Worm (Caenorhabditis elegans): Measurements from ENCODE around the gene F54H12.5.
A peak's percentile ranks its signal among the peaks of the same experiment; 100 is the strongest.

F54H12.5 gene

DNA sequence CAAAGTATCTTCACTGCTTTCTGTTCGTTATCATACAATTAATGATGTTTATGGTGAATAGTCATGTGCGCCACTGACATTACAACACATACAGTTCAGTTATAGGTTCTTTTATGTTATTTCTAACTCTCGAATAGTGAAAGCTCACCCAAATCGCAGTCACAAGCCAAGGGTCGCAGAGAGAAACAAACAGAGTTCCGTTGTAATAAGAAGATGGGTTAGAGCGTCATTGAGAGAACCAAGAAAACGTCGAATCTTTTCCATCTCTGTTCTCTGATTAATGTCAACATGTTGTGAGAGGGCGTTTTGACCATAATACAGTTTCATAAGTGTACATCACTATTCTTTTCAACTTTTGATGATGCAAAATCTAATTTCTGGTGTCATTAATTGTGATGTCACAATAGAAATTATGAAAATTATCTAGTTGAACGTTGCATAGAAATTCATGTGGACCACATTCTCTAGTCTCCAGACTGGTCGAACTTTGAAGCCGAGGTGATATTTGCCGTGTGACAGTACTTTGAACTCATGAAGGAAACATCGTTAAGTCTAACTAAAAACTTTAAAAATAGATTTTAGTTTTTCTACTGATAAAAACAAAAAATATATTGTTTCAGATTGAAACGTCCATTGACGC lies 2.1 kb upstream of the F54H12.5 start:
- TF ChIP-seq ceh-16 (tag; optimal IDR thresholded peaks at IDR 0.05) (no peak), egl-5 (tag; optimal IDR thresholded peaks at IDR 0.05) (no peak), daf-12 (tag; optimal IDR thresholded peaks at IDR 0.05) (no peak), elt-2 (tag; optimal IDR thresholded peaks at IDR 0.05) (peak; percentile 54), skn-1 (tag; optimal IDR thresholded peaks at IDR 0.05) (peak; percentile 42), mdl-1 (tag; optimal IDR thresholded peaks at IDR 0.05) (no peak), nhr-25 (tag; optimal IDR thresholded peaks at IDR 0.05) (peak; percentile 24), jun-1 (tag; optimal IDR thresholded peaks at IDR 0.05) (peak; percentile 60), egl-27 (tag; optimal IDR thresholded peaks at IDR 0.05) (no peak), nhr-28 (tag; optimal IDR thresholded peaks at IDR 0.05) (no peak), ama-1 (optimal IDR thresholded peaks at IDR 0.05) (no peak), nhr-11 (tag; optimal IDR thresholded peaks at IDR 0.05) (no peak), fkh-2 (tag; optimal IDR thresholded peaks at IDR 0.05) (no peak), unc-62 (GFP tag; optimal IDR thresholded peaks at IDR 0.05) (no peak), R02D3.7 (tag; optimal IDR thresholded peaks at IDR 0.05) (no peak), pqm-1 (tag; optimal IDR thresholded peaks at IDR 0.05) (peak; percentile 26), fos-1 (tag; optimal IDR thresholded peaks at IDR 0.05) (no peak), elt-3 (tag; optimal IDR thresholded peaks at IDR 0.05) (no peak), ztf-11 (tag; optimal IDR thresholded peaks at IDR 0.05) (no peak), pha-4 (tag; optimal IDR thresholded peaks at IDR 0.05) (peak; percentile 71), ceh-28 (tag; optimal IDR thresholded peaks at IDR 0.05) (no peak), ZK546.5 (tag; optimal IDR thresholded peaks at IDR 0.05) (no peak), ztf-4 (tag; optimal IDR thresholded peaks at IDR 0.05) (peak; percentile 19), fkh-10 (GFP tag; optimal IDR thresholded peaks at IDR 0.05) (no peak), ceh-9 (tag; optimal IDR thresholded peaks at IDR 0.05) (no peak), nfya-1 (tag; optimal IDR thresholded peaks at IDR 0.05; ENCODE audit: insufficient read depth) (no peak), nhr-23 (tag; optimal IDR thresholded peaks at IDR 0.05) (no peak), nhr-237 (tag; optimal IDR thresholded peaks at IDR 0.05) (no peak), lin-39 (tag; optimal IDR thresholded peaks at IDR 0.05) (peak; percentile 9), elt-1 (tag; optimal IDR thresholded peaks at IDR 0.05) (no peak), lsy-12 (tag; optimal IDR thresholded peaks at IDR 0.05) (no peak), sea-2 (GFP tag; optimal IDR thresholded peaks at IDR 0.05) (no peak), ceh-82 (tag; optimal IDR thresholded peaks at IDR 0.05) (no peak), aly-2 (tag; optimal IDR thresholded peaks at IDR 0.05) (no peak), tbx-2 (tag; optimal IDR thresholded peaks at IDR 0.05) (no peak), nhr-43 (tag; optimal IDR thresholded peaks at IDR 0.05; ENCODE audit: poor library complexity, severe bottlenecking) (peak; percentile 15), nhr-76 (tag; optimal IDR thresholded peaks at IDR 0.05) (no peak), lin-15B (tag; optimal IDR thresholded peaks at IDR 0.05) (no peak), hmg-11 (tag; optimal IDR thresholded peaks at IDR 0.05) (no peak), eor-1 (tag; optimal IDR thresholded peaks at IDR 0.05) (no peak)

DNA sequence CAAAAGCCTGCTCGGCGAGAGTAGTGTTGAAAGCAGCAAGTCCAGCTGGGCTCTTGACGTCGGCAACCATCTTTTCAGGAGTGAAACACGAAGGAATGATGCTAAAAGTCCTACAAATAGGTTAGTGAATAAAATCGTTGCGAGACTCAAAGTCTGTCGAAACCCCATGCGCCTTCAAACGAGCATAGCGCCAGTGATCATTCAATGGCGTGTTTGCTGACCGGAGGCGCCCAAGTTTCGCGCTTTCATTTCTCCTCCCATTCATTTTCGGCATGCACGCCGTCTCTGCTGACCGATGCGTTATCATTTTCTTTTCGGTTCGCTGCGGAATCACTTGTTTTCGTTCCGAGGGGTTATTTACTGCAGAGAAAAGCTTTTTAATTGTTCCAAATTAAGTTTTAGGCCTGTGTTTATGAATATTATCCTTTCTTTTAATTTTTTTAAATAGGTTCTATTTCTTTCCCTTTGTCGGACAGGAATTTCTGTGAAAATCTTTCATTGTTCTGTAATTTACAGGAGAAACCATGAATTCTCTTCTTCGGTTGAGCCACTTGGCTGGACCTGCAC lies 1.3 kb upstream of the F54H12.5 start, which contains the start of the genes eef-1B.1 and aco-2:
Gene eef-1B.1 (minus strand): TSS at position 186 of the 567 bp plus-strand sequence.
Gene aco-2 (plus strand): TSS at position 517 of the 567 bp plus-strand sequence.
- peak; percentile 97 for TF ChIP-seq lin-39 (tag; optimal IDR thresholded peaks at IDR 0.05)
- TF ChIP-seq fos-1 (tag; optimal IDR thresholded peaks at IDR 0.05) = no peak
- TF ChIP-seq tbx-2 (tag; optimal IDR thresholded peaks at IDR 0.05) = peak; percentile 72
- TF ChIP-seq unc-39 (tag; optimal IDR thresholded peaks at IDR 0.05) = no peak
- TF ChIP-seq nhr-11 (tag; optimal IDR thresholded peaks at IDR 0.05) = peak; percentile 36
- TF ChIP-seq mml-1 (tag; optimal IDR thresholded peaks at IDR 0.05) = no peak
- TF ChIP-seq ceh-16 (tag; optimal IDR thresholded peaks at IDR 0.05) = no peak
- peak; percentile 85 for TF ChIP-seq skn-1 (tag; optimal IDR thresholded peaks at IDR 0.05)
- TF ChIP-seq sea-2 (GFP tag; optimal IDR thresholded peaks at IDR 0.05) = no peak
- TF ChIP-seq elt-3 (tag; optimal IDR thresholded peaks at IDR 0.05) = no peak
- TF ChIP-seq ceh-82 (tag; optimal IDR thresholded peaks at IDR 0.05) = peak; percentile 73
- TF ChIP-seq lin-15B (tag; optimal IDR thresholded peaks at IDR 0.05) = peak; percentile 95
- TF ChIP-seq mdl-1 (tag; optimal IDR thresholded peaks at IDR 0.05) = peak; percentile 45
- TF ChIP-seq nhr-237 (tag; optimal IDR thresholded peaks at IDR 0.05) = no peak
- TF ChIP-seq aly-2 (tag; optimal IDR thresholded peaks at IDR 0.05) = peak; percentile 37
- TF ChIP-seq fkh-2 (tag; optimal IDR thresholded peaks at IDR 0.05) = no peak
- peak; percentile 82 for TF ChIP-seq pqm-1 (tag; optimal IDR thresholded peaks at IDR 0.05)
- TF ChIP-seq nhr-67 (tag; optimal IDR thresholded peaks at IDR 0.05) = no peak
- TF ChIP-seq ztf-4 (tag; optimal IDR thresholded peaks at IDR 0.05) = peak; percentile 11
- TF ChIP-seq nfya-1 (tag; optimal IDR thresholded peaks at IDR 0.05; ENCODE audit: insufficient read depth) = peak; percentile 92
- TF ChIP-seq nhr-28 (tag; optimal IDR thresholded peaks at IDR 0.05) = no peak
- no peak for TF ChIP-seq nhr-76 (tag; optimal IDR thresholded peaks at IDR 0.05)
- TF ChIP-seq nhr-25 (tag; optimal IDR thresholded peaks at IDR 0.05) = peak; percentile 97
- peak; percentile 28 for TF ChIP-seq elt-1 (tag; optimal IDR thresholded peaks at IDR 0.05)
- peak; percentile 91 for TF ChIP-seq lsy-12 (tag; optimal IDR thresholded peaks at IDR 0.05)
- TF ChIP-seq nhr-23 (tag; optimal IDR thresholded peaks at IDR 0.05) = peak; percentile 98
- no peak for TF ChIP-seq egl-27 (tag; optimal IDR thresholded peaks at IDR 0.05)
- TF ChIP-seq ZK546.5 (tag; optimal IDR thresholded peaks at IDR 0.05) = no peak
- TF ChIP-seq nhr-77 (tag; optimal IDR thresholded peaks at IDR 0.05) = no peak
- TF ChIP-seq egl-5 (tag; optimal IDR thresholded peaks at IDR 0.05) = peak; percentile 85
- TF ChIP-seq zag-1 (tag; optimal IDR thresholded peaks at IDR 0.05) = no peak
- peak; percentile 89 for TF ChIP-seq nhr-43 (tag; optimal IDR thresholded peaks at IDR 0.05; ENCODE audit: poor library complexity, severe bottlenecking)
- TF ChIP-seq pha-4 (tag; optimal IDR thresholded peaks at IDR 0.05) = peak; percentile 96
- peak; percentile 85 for TF ChIP-seq snpc-4 (tag; optimal IDR thresholded peaks at IDR 0.05)
- TF ChIP-seq ceh-9 (tag; optimal IDR thresholded peaks at IDR 0.05) = no peak
- TF ChIP-seq R02D3.7 (tag; optimal IDR thresholded peaks at IDR 0.05) = peak; percentile 85
- TF ChIP-seq unc-62 (GFP tag; optimal IDR thresholded peaks at IDR 0.05) = no peak
- TF ChIP-seq hmg-11 (tag; optimal IDR thresholded peaks at IDR 0.05) = peak; percentile 92
- peak; percentile 54 for TF ChIP-seq fkh-10 (GFP tag; optimal IDR thresholded peaks at IDR 0.05)
